Fruit fly (Drosophila melanogaster) whole organism, prepupa: ENCODE results near the gene CG10116.

Source experiments
- CG6163 ChIP-seq: fragments of 200-800 bp; sonication (Bioruptor generic); IDR thresholded peaks from 3 replicates; pipeline ENCODE4 v1.3.6; 2022; ENCODE audit warnings: missing biosample characterization, missing genetic modification characterization
- Lpt ChIP-seq: fragments of 200-800 bp; sonication (Bioruptor generic); optimal IDR thresholded peaks from 3 replicates; lab custom pipeline; 2016; ENCODE audit warnings: missing biosample characterization, missing genetic modification characterization
- Sox15 ChIP-seq: fragments of 200-800 bp; sonication (Bioruptor generic); optimal IDR thresholded peaks from 3 replicates; lab custom pipeline; 2016; ENCODE audit warnings: missing biosample characterization, missing genetic modification characterization
- esn ChIP-seq: fragments of 200-800 bp; sonication (Bioruptor generic); optimal IDR thresholded peaks from 2 replicates; lab custom pipeline; 2016; ENCODE audit warnings: missing biosample characterization, mild to moderate bottlenecking, missing genetic modification characterization, moderate library complexity
- fkh ChIP-seq: fragments of 200-800 bp; sonication (Bioruptor generic); optimal IDR thresholded peaks from 3 replicates; lab custom pipeline; 2017; ENCODE audit warnings: missing biosample characterization, mild to moderate bottlenecking, missing genetic modification characterization, moderate library complexity
- lz ChIP-seq: fragments of 200-800 bp; sonication (Bioruptor generic); optimal IDR thresholded peaks from 3 replicates; lab custom pipeline; 2016; ENCODE audit warnings: missing biosample characterization, missing genetic modification characterization
- pdm3 ChIP-seq: fragments of 200-800 bp; sonication (Bioruptor generic); optimal IDR thresholded peaks from 3 replicates; lab custom pipeline; 2016; ENCODE audit warnings: missing biosample characterization, missing genetic modification characterization
- svp ChIP-seq: fragments of 200-800 bp; sonication (Bioruptor generic); peaks from one replicate; lab custom pipeline; 2016; ENCODE audit warnings: missing biosample characterization, missing genetic modification characterization

- TF ChIP-seq fkh (GFP tag; lab: Kevin White, UChicago) (no peak), esn (no peak), pdm3 (GFP tag; lab: Kevin White, UChicago) (no peak), Lpt (GFP tag; lab: Kevin White, UChicago) (no peak), CG6163 (GFP tag; lab: Robert Waterston, UW) (no peak), Sox15 (GFP tag; lab: Kevin White, UChicago) (no peak), svp (no peak), lz (GFP tag; lab: Kevin White, UChicago) (no peak)
Measured at dm6 chr3L:13433522-13433921, 23.5 kb downstream of the CG10116 start.
